Fruit fly (Drosophila melanogaster): ENCODE results near the gene Uba2.

- TF ChIP-seq pan (optimal IDR thresholded peaks at IDR 0.05) (no peak), CG8478 (optimal IDR thresholded peaks at IDR 0.05) (no peak), psq (optimal IDR thresholded peaks at IDR 0.05) (no peak), EcR (GFP tag; optimal IDR thresholded peaks at IDR 0.05) (no peak), usp (GFP tag; optimal IDR thresholded peaks at IDR 0.05) (no peak), Dll (optimal IDR thresholded peaks at IDR 0.05) (no peak)
Observed at dm6 chr3L:8115864-8116528, 11.6 kb downstream of the Uba2 start, which contains the start of the genes Arp3 and msk.
